Worm (Caenorhabditis elegans): ENCODE data around the gene nphp-1.

nphp-1 gene

ce11 chrII:10652112-10652511, at the start of gene nphp-1:
TSS of gene nphp-1 (minus strand) at chrII:10652256.
- TF ChIP-seq ceh-40 (GFP tag; IDR thresholded peaks at IDR 0.05) = no peak
- peak; percentile 50 for TF ChIP-seq zfh-2 (GFP tag; conservative IDR thresholded peaks at IDR 0.05)
- TF ChIP-seq C17E4.6 (GFP tag; IDR thresholded peaks at IDR 0.05) = no peak
- 0 out of 2 replicates have a peak, but pooled peaks have one; percentile 22 for TF ChIP-seq ztf-25 (GFP tag; IDR thresholded peaks at IDR 0.05)
- no peak for TF ChIP-seq Y53F4B.3 (GFP tag; IDR thresholded peaks at IDR 0.05)
- no peak for TF ChIP-seq aptf-3 (GFP tag; IDR thresholded peaks at IDR 0.05)
- 0 out of 2 replicates have a peak, but pooled peaks have one; percentile 23 for TF ChIP-seq ceh-91 (GFP tag; IDR thresholded peaks at IDR 0.05)
- peak; percentile 38; the same call in 1 of the 2 replicates for TF ChIP-seq B0336.3 (GFP tag; IDR thresholded peaks at IDR 0.05)

ce11 chrII:10696060-10696459, 44.0 kb upstream of the nphp-1 start:
- TF ChIP-seq let-607 (tag; optimal IDR thresholded peaks at IDR 0.05) (no peak), ekl-4 (GFP tag; IDR thresholded peaks at IDR 0.05) (no peak), ztf-28 (GFP tag; IDR thresholded peaks at IDR 0.05) (no peak), nhr-27 (tag; optimal IDR thresholded peaks at IDR 0.05) (no peak), B0336.3 (GFP tag; IDR thresholded peaks at IDR 0.05) (no peak), ceh-58 (GFP tag; IDR thresholded peaks at IDR 0.05) (no peak), Y79H2A.3 (GFP tag; conservative IDR thresholded peaks at IDR 0.05) (no peak), mel-28 (tag; optimal IDR thresholded peaks at IDR 0.05; ENCODE audit: borderline replicate concordance) (no peak), zim-3 (tag; optimal IDR thresholded peaks at IDR 0.05) (no peak), attf-5 (GFP tag; optimal IDR thresholded peaks at IDR 0.05) (no peak), F55B11.4 (tag; optimal IDR thresholded peaks at IDR 0.05; ENCODE audit: borderline replicate concordance, insufficient read depth) (no peak), ceh-91 (GFP tag; IDR thresholded peaks at IDR 0.05) (no peak), cebp-1 (GFP tag; IDR thresholded peaks at IDR 0.05) (no peak), cebp-1 (tag; optimal IDR thresholded peaks at IDR 0.05) (no peak), lin-40 (tag; optimal IDR thresholded peaks at IDR 0.05) (no peak), mcd-1 (GFP tag; IDR thresholded peaks at IDR 0.05) (no peak)

- TF ChIP-seq fkh-3 (tag; optimal IDR thresholded peaks at IDR 0.05) (no peak), F39B2.1 (GFP tag; IDR thresholded peaks at IDR 0.05) (no peak), F22D6.2 (tag; optimal IDR thresholded peaks at IDR 0.05) (no peak)
Measured at ce11 chrII:10694713-10695112, 42.7 kb upstream of the nphp-1 start, which contains the start of gene lgc-57. TSS of gene lgc-57 (plus strand) at chrII:10695013.

ce11 chrII:10693655-10694054, 41.6 kb upstream of the nphp-1 start, which contains the start of gene gbh-1:
TSS of gene gbh-1 (minus strand) at chrII:10693803.
- TF ChIP-seq hlh-26 (GFP tag; conservative IDR thresholded peaks at IDR 0.05) (no peak), repo-1 (tag; optimal IDR thresholded peaks at IDR 0.05) (no peak), attf-5 (GFP tag; optimal IDR thresholded peaks at IDR 0.05) (no peak), Y95B8A.8 (GFP tag; IDR thresholded peaks at IDR 0.05) (no peak), let-526 (GFP tag; IDR thresholded peaks at IDR 0.05) (no peak), hmg-1.2 (GFP tag; IDR thresholded peaks at IDR 0.05) (0 out of 2 replicates have a peak, but pooled peaks have one; percentile 8), nhr-80 (tag; optimal IDR thresholded peaks at IDR 0.05) (peak; percentile 26), zfh-2 (GFP tag; conservative IDR thresholded peaks at IDR 0.05) (no peak), somi-1 (GFP tag; optimal IDR thresholded peaks at IDR 0.05) (no peak), sptf-2 (GFP tag; optimal IDR thresholded peaks at IDR 0.05) (no peak), ets-4 (GFP tag; optimal IDR thresholded peaks at IDR 0.05) (no peak), akir-1 (GFP tag; optimal IDR thresholded peaks at IDR 0.05) (no peak), pbrm-1 (GFP tag; IDR thresholded peaks at IDR 0.05) (no peak), nhr-27 (tag; optimal IDR thresholded peaks at IDR 0.05) (no peak), Y56A3A.18 (GFP tag; IDR thresholded peaks at IDR 0.05) (no peak), attf-3 (GFP tag; conservative IDR thresholded peaks at IDR 0.05) (no peak), dpff-1 (tag; optimal IDR thresholded peaks at IDR 0.05) (no peak)
